Worm (Caenorhabditis elegans): ENCODE data around the gene F21D5.7.

Gene F21D5.7

ce11 chrIV:8758620-8759019 lies 15.1 kb upstream of the F21D5.7 start (continued):
- TF ChIP-seq unc-62 (GFP tag; optimal IDR thresholded peaks at IDR 0.05), result no peak
- peak; percentile 26 for TF ChIP-seq fos-1 (tag; optimal IDR thresholded peaks at IDR 0.05)
- no peak for TF ChIP-seq aly-2 (tag; optimal IDR thresholded peaks at IDR 0.05)
- no peak for TF ChIP-seq skn-1 (tag; optimal IDR thresholded peaks at IDR 0.05)
- no peak for TF ChIP-seq mdl-1 (tag; optimal IDR thresholded peaks at IDR 0.05)
- no peak for TF ChIP-seq blmp-1 (tag; optimal IDR thresholded peaks at IDR 0.05; ENCODE audit: insufficient read depth)
- TF ChIP-seq mbf-1 (tag; optimal IDR thresholded peaks at IDR 0.05), result no peak
- no peak for TF ChIP-seq nhr-25 (tag; optimal IDR thresholded peaks at IDR 0.05)
- TF ChIP-seq snpc-4 (tag; optimal IDR thresholded peaks at IDR 0.05), result no peak
- no peak for TF ChIP-seq mab-5 (tag; optimal IDR thresholded peaks at IDR 0.05)
- peak; percentile 34 for TF ChIP-seq lin-13 (GFP tag; optimal IDR thresholded peaks at IDR 0.05)
- TF ChIP-seq C34F6.9 (tag; optimal IDR thresholded peaks at IDR 0.05), result peak; percentile 54
- TF ChIP-seq peb-1 (tag; optimal IDR thresholded peaks at IDR 0.05), result no peak
- no peak for TF ChIP-seq nhr-237 (tag; optimal IDR thresholded peaks at IDR 0.05)
- TF ChIP-seq ztf-11 (tag; optimal IDR thresholded peaks at IDR 0.05), result no peak

ce11 chrIV:8757729-8758128 lies 14.2 kb upstream of the F21D5.7 start:
- peak; percentile 14 for TF ChIP-seq sma-9 (GFP tag; optimal IDR thresholded peaks at IDR 0.05)
- TF ChIP-seq sma-9 (tag; optimal IDR thresholded peaks at IDR 0.05), result no peak
- peak; percentile 90 for TF ChIP-seq fos-1 (tag; optimal IDR thresholded peaks at IDR 0.05)
- TF ChIP-seq C34F6.9 (tag; optimal IDR thresholded peaks at IDR 0.05), result peak; percentile 7
- peak; percentile 12 for TF ChIP-seq unc-55 (GFP tag; optimal IDR thresholded peaks at IDR 0.05)
- TF ChIP-seq Y55F3AM.14 (GFP tag; optimal IDR thresholded peaks at IDR 0.05), result no peak
- TF ChIP-seq F13H6.1 (tag; optimal IDR thresholded peaks at IDR 0.05), result peak; percentile 64
- no peak for TF ChIP-seq nhr-25 (tag; optimal IDR thresholded peaks at IDR 0.05)
- no peak for TF ChIP-seq egl-27 (tag; optimal IDR thresholded peaks at IDR 0.05)
- peak; percentile 26 for TF ChIP-seq nhr-129 (tag; optimal IDR thresholded peaks at IDR 0.05)
- peak; percentile 35 for TF ChIP-seq crh-2 (tag; optimal IDR thresholded peaks at IDR 0.05)

ce11 chrIV:8754727-8755126 lies 11.2 kb upstream of the F21D5.7 start, which contains the start of gene elli-1:
TSS of gene elli-1 (minus strand) at chrIV:8754827.
- TF ChIP-seq unc-39 (tag; optimal IDR thresholded peaks at IDR 0.05), result no peak
- no peak for TF ChIP-seq gmeb-1 (tag; optimal IDR thresholded peaks at IDR 0.05)
- TF ChIP-seq egl-27 (tag; optimal IDR thresholded peaks at IDR 0.05), result no peak
- TF ChIP-seq mbf-1 (tag; optimal IDR thresholded peaks at IDR 0.05), result no peak
- TF ChIP-seq nhr-11 (tag; optimal IDR thresholded peaks at IDR 0.05), result no peak

ce11 chrIV:8754146-8754545 lies 10.6 kb upstream of the F21D5.7 start:
- TF ChIP-seq ztf-4 (tag; optimal IDR thresholded peaks at IDR 0.05), result no peak
- no peak for TF ChIP-seq peb-1 (tag; optimal IDR thresholded peaks at IDR 0.05)
- TF ChIP-seq gmeb-1 (tag; optimal IDR thresholded peaks at IDR 0.05), result no peak
- TF ChIP-seq ztf-1 (GFP tag; conservative IDR thresholded peaks at IDR 0.05), result no peak
- no peak for TF ChIP-seq nhr-23 (tag; optimal IDR thresholded peaks at IDR 0.05)
- no peak for TF ChIP-seq nhr-129 (tag; optimal IDR thresholded peaks at IDR 0.05)
- no peak for TF ChIP-seq R02D3.7 (tag; optimal IDR thresholded peaks at IDR 0.05)
- TF ChIP-seq nhr-77 (tag; optimal IDR thresholded peaks at IDR 0.05), result no peak
- no peak for TF ChIP-seq ama-1 (optimal IDR thresholded peaks at IDR 0.05)
- TF ChIP-seq fos-1 (tag; optimal IDR thresholded peaks at IDR 0.05), result no peak
- no peak for TF ChIP-seq zag-1 (tag; optimal IDR thresholded peaks at IDR 0.05)
- TF ChIP-seq nhr-25 (tag; optimal IDR thresholded peaks at IDR 0.05), result no peak
- no peak for TF ChIP-seq lin-11 (tag; optimal IDR thresholded peaks at IDR 0.05)
- TF ChIP-seq nhr-237 (tag; optimal IDR thresholded peaks at IDR 0.05), result no peak
- no peak for TF ChIP-seq nhr-11 (tag; optimal IDR thresholded peaks at IDR 0.05)
- no peak for TF ChIP-seq dmd-4 (tag; optimal IDR thresholded peaks at IDR 0.05)
- no peak for TF ChIP-seq lsy-2 (tag; optimal IDR thresholded peaks at IDR 0.05)
- no peak for TF ChIP-seq unc-55 (GFP tag; optimal IDR thresholded peaks at IDR 0.05)
- no peak for TF ChIP-seq mbf-1 (tag; optimal IDR thresholded peaks at IDR 0.05)
- TF ChIP-seq lin-13 (GFP tag; optimal IDR thresholded peaks at IDR 0.05), result no peak

ce11 chrIV:8752492-8752891 lies 9.0 kb upstream of the F21D5.7 start:
- no peak for TF ChIP-seq ztf-1 (GFP tag; conservative IDR thresholded peaks at IDR 0.05)

All from whole organism, L2 larva.